Worm (Caenorhabditis elegans): ENCODE data around the gene srh-281.

The srh-281 gene

ce11 chrV:16171721-16172120, 18.9 kb upstream of the srh-281 start, which contains the start of gene K05D4.9:
Gene K05D4.9 (minus strand): TSS chrV:16171821.
- no peak for TF ChIP-seq B0310.2 (tag; optimal IDR thresholded peaks at IDR 0.05)
- TF ChIP-seq ceh-36 (tag; optimal IDR thresholded peaks at IDR 0.05) = no peak
- no peak for TF ChIP-seq tbx-11 (GFP tag; IDR thresholded peaks at IDR 0.05)
- no peak for TF ChIP-seq F13C5.2 (tag; optimal IDR thresholded peaks at IDR 0.05)
- no peak for TF ChIP-seq hnd-1 (tag; optimal IDR thresholded peaks at IDR 0.05)
- no peak for TF ChIP-seq flt-1 (GFP tag; IDR thresholded peaks at IDR 0.05)
- TF ChIP-seq hmg-4 (GFP tag; optimal IDR thresholded peaks at IDR 0.05) = no peak
- TF ChIP-seq ama-1 (optimal IDR thresholded peaks at IDR 0.05) = no peak
- TF ChIP-seq hmbx-1 (tag; optimal IDR thresholded peaks at IDR 0.05) = no peak
- TF ChIP-seq pes-1 (GFP tag; IDR thresholded peaks at IDR 0.05) = no peak
- TF ChIP-seq tbx-37 (GFP tag; conservative IDR thresholded peaks at IDR 0.05) = no peak
- no peak for TF ChIP-seq aly-1 (tag; optimal IDR thresholded peaks at IDR 0.05)
- no peak for TF ChIP-seq ceh-13 (GFP tag; optimal IDR thresholded peaks at IDR 0.05)
- no peak for TF ChIP-seq ets-7 (tag; optimal IDR thresholded peaks at IDR 0.05)

ce11 chrV:16174109-16174508, 16.5 kb upstream of the srh-281 start:
- TF ChIP-seq tra-4 (tag; optimal IDR thresholded peaks at IDR 0.05) (no peak), B0310.2 (tag; optimal IDR thresholded peaks at IDR 0.05) (no peak), flt-1 (GFP tag; IDR thresholded peaks at IDR 0.05) (no peak), tbx-37 (GFP tag; conservative IDR thresholded peaks at IDR 0.05) (no peak), ceh-36 (tag; optimal IDR thresholded peaks at IDR 0.05) (no peak), scrt-1 (GFP tag; IDR thresholded peaks at IDR 0.05) (no peak), ceh-13 (GFP tag; optimal IDR thresholded peaks at IDR 0.05) (no peak), hnd-1 (tag; optimal IDR thresholded peaks at IDR 0.05) (no peak)

- TF ChIP-seq tra-4 (tag; optimal IDR thresholded peaks at IDR 0.05) = no peak
- no peak for TF ChIP-seq scrt-1 (GFP tag; IDR thresholded peaks at IDR 0.05)
- no peak for TF ChIP-seq ama-1 (optimal IDR thresholded peaks at IDR 0.05)
- TF ChIP-seq tbx-11 (GFP tag; IDR thresholded peaks at IDR 0.05) = no peak
- TF ChIP-seq hmg-4 (GFP tag; optimal IDR thresholded peaks at IDR 0.05) = no peak
- no peak for TF ChIP-seq pes-1 (GFP tag; IDR thresholded peaks at IDR 0.05)
- TF ChIP-seq F13C5.2 (tag; optimal IDR thresholded peaks at IDR 0.05) = no peak
- TF ChIP-seq ets-7 (tag; optimal IDR thresholded peaks at IDR 0.05) = no peak
- TF ChIP-seq B0310.2 (tag; optimal IDR thresholded peaks at IDR 0.05) = no peak
- TF ChIP-seq hnd-1 (tag; optimal IDR thresholded peaks at IDR 0.05) = no peak
- no peak for TF ChIP-seq sea-1 (GFP tag; conservative IDR thresholded peaks at IDR 0.05)
- no peak for TF ChIP-seq hmbx-1 (tag; optimal IDR thresholded peaks at IDR 0.05)
- no peak for TF ChIP-seq tbx-37 (GFP tag; conservative IDR thresholded peaks at IDR 0.05)
- TF ChIP-seq aly-1 (tag; optimal IDR thresholded peaks at IDR 0.05) = no peak
- no peak for TF ChIP-seq flt-1 (GFP tag; IDR thresholded peaks at IDR 0.05)
- TF ChIP-seq ceh-36 (tag; optimal IDR thresholded peaks at IDR 0.05) = no peak
- TF ChIP-seq ceh-13 (GFP tag; optimal IDR thresholded peaks at IDR 0.05) = no peak
These were observed 15.4 kb upstream of the srh-281 start for ce11 chrV:16175227-16175626.

- TF ChIP-seq sea-1 (GFP tag; conservative IDR thresholded peaks at IDR 0.05) = no peak
- TF ChIP-seq tbx-37 (GFP tag; conservative IDR thresholded peaks at IDR 0.05) = no peak
- TF ChIP-seq B0310.2 (tag; optimal IDR thresholded peaks at IDR 0.05) = no peak
- TF ChIP-seq pes-1 (GFP tag; IDR thresholded peaks at IDR 0.05) = no peak
- TF ChIP-seq ceh-36 (tag; optimal IDR thresholded peaks at IDR 0.05) = no peak
- no peak for TF ChIP-seq hmg-4 (GFP tag; optimal IDR thresholded peaks at IDR 0.05)
- TF ChIP-seq tra-4 (tag; optimal IDR thresholded peaks at IDR 0.05) = no peak
- TF ChIP-seq scrt-1 (GFP tag; IDR thresholded peaks at IDR 0.05) = no peak
- no peak for TF ChIP-seq ama-1 (optimal IDR thresholded peaks at IDR 0.05)
- TF ChIP-seq F13C5.2 (tag; optimal IDR thresholded peaks at IDR 0.05) = no peak
- TF ChIP-seq ceh-13 (GFP tag; optimal IDR thresholded peaks at IDR 0.05) = no peak
- TF ChIP-seq ets-7 (tag; optimal IDR thresholded peaks at IDR 0.05) = no peak
- TF ChIP-seq flt-1 (GFP tag; IDR thresholded peaks at IDR 0.05) = no peak
- no peak for TF ChIP-seq hnd-1 (tag; optimal IDR thresholded peaks at IDR 0.05)
- no peak for TF ChIP-seq hmbx-1 (tag; optimal IDR thresholded peaks at IDR 0.05)
- no peak for TF ChIP-seq aly-1 (tag; optimal IDR thresholded peaks at IDR 0.05)
- no peak for TF ChIP-seq tbx-11 (GFP tag; IDR thresholded peaks at IDR 0.05)
These were observed 14.8 kb upstream of the srh-281 start, which contains the start of gene cyp-33D1 for ce11 chrV:16175757-16176156. Gene cyp-33D1 (minus strand): TSS chrV:16175857.

- TF ChIP-seq scrt-1 (GFP tag; IDR thresholded peaks at IDR 0.05) (no peak), hmbx-1 (tag; optimal IDR thresholded peaks at IDR 0.05) (no peak), hmg-4 (GFP tag; optimal IDR thresholded peaks at IDR 0.05) (no peak), tra-4 (tag; optimal IDR thresholded peaks at IDR 0.05) (no peak), ets-7 (tag; optimal IDR thresholded peaks at IDR 0.05) (no peak), ceh-13 (GFP tag; optimal IDR thresholded peaks at IDR 0.05) (no peak), ceh-36 (tag; optimal IDR thresholded peaks at IDR 0.05) (no peak), tbx-37 (GFP tag; conservative IDR thresholded peaks at IDR 0.05) (no peak), sea-1 (GFP tag; conservative IDR thresholded peaks at IDR 0.05) (no peak), pes-1 (GFP tag; IDR thresholded peaks at IDR 0.05) (no peak), flt-1 (GFP tag; IDR thresholded peaks at IDR 0.05) (no peak), hnd-1 (tag; optimal IDR thresholded peaks at IDR 0.05) (no peak), B0310.2 (tag; optimal IDR thresholded peaks at IDR 0.05) (no peak), aly-1 (tag; optimal IDR thresholded peaks at IDR 0.05) (no peak), F13C5.2 (tag; optimal IDR thresholded peaks at IDR 0.05) (no peak), ama-1 (optimal IDR thresholded peaks at IDR 0.05) (no peak), tbx-11 (GFP tag; IDR thresholded peaks at IDR 0.05) (no peak)
These were observed 10.2 kb upstream of the srh-281 start, which contains the start of gene str-106 for ce11 chrV:16180350-16180749. Gene str-106 (plus strand): TSS chrV:16180650.

ce11 chrV:16182110-16182509, 8.5 kb upstream of the srh-281 start, which contains the start of gene srz-13:
Gene srz-13 (plus strand): TSS chrV:16182410.
- TF ChIP-seq scrt-1 (GFP tag; IDR thresholded peaks at IDR 0.05) = no peak
- TF ChIP-seq tbx-11 (GFP tag; IDR thresholded peaks at IDR 0.05) = no peak
- TF ChIP-seq ceh-13 (GFP tag; optimal IDR thresholded peaks at IDR 0.05) = no peak
- no peak for TF ChIP-seq ceh-36 (tag; optimal IDR thresholded peaks at IDR 0.05)
- TF ChIP-seq hmbx-1 (tag; optimal IDR thresholded peaks at IDR 0.05) = no peak
- no peak for TF ChIP-seq sea-1 (GFP tag; conservative IDR thresholded peaks at IDR 0.05)
- TF ChIP-seq tra-4 (tag; optimal IDR thresholded peaks at IDR 0.05) = no peak
- TF ChIP-seq hnd-1 (tag; optimal IDR thresholded peaks at IDR 0.05) = no peak
- TF ChIP-seq ama-1 (optimal IDR thresholded peaks at IDR 0.05) = no peak
- TF ChIP-seq pes-1 (GFP tag; IDR thresholded peaks at IDR 0.05) = no peak
- no peak for TF ChIP-seq hmg-4 (GFP tag; optimal IDR thresholded peaks at IDR 0.05)

- TF ChIP-seq tbx-37 (GFP tag; conservative IDR thresholded peaks at IDR 0.05) (no peak), ceh-13 (GFP tag; optimal IDR thresholded peaks at IDR 0.05) (no peak), hmg-4 (GFP tag; optimal IDR thresholded peaks at IDR 0.05) (no peak), tra-4 (tag; optimal IDR thresholded peaks at IDR 0.05) (no peak), hnd-1 (tag; optimal IDR thresholded peaks at IDR 0.05) (no peak), F13C5.2 (tag; optimal IDR thresholded peaks at IDR 0.05) (no peak), ceh-36 (tag; optimal IDR thresholded peaks at IDR 0.05) (no peak), sea-1 (GFP tag; conservative IDR thresholded peaks at IDR 0.05) (no peak), pes-1 (GFP tag; IDR thresholded peaks at IDR 0.05) (no peak)
These were observed 7.7 kb upstream of the srh-281 start, which contains the start of gene srh-277 for ce11 chrV:16182918-16183317. Gene srh-277 (plus strand): TSS chrV:16183218.

All from whole organism, early embryonic.